Fruit fly (Drosophila melanogaster): Measurements from ENCODE around the gene Pcp.

Gene Pcp

dm6 chr2L:7056189-7056926 is 34.9 kb downstream of the Pcp start, which contains the start of gene Mnn1 (continued):
- TF ChIP-seq ara (GFP tag; IDR thresholded peaks at IDR 0.05) (no peak), CG1529 (GFP tag; optimal IDR thresholded peaks at IDR 0.05) (no peak), Vsx1 (GFP tag; optimal IDR thresholded peaks at IDR 0.05) (no peak), kah (GFP tag; optimal IDR thresholded peaks at IDR 0.05) (peak; percentile 20), tap (tag; optimal IDR thresholded peaks at IDR 0.05) (no peak), oc (tag; optimal IDR thresholded peaks at IDR 0.05) (no peak), Ets97D (GFP tag; optimal IDR thresholded peaks at IDR 0.05) (peak; percentile 86), CG14710 (tag; optimal IDR thresholded peaks at IDR 0.05) (peak; percentile 100), nom (GFP tag; optimal IDR thresholded peaks at IDR 0.05) (no peak), BEAF-32 (GFP tag; optimal IDR thresholded peaks at IDR 0.05) (peak; percentile 46), Doc3 (GFP tag; IDR thresholded peaks at IDR 0.05; ENCODE audit: partially characterized antibody) (no peak), Spps (tag; optimal IDR thresholded peaks at IDR 0.05) (no peak), CG9876 (GFP tag; optimal IDR thresholded peaks at IDR 0.05) (no peak), grau (tag; optimal IDR thresholded peaks at IDR 0.05) (no peak), hb (GFP tag; IDR thresholded peaks at IDR 0.05; ENCODE audit: partially characterized antibody) (no peak), fru (optimal IDR thresholded peaks at IDR 0.05) (no peak), Neu2 (GFP tag; optimal IDR thresholded peaks at IDR 0.05; ENCODE audit: borderline replicate concordance) (no peak), pfk (GFP tag; optimal IDR thresholded peaks at IDR 0.05) (peak; percentile 4), tup (GFP tag; optimal IDR thresholded peaks at IDR 0.05) (no peak), CG8478 (optimal IDR thresholded peaks at IDR 0.05) (no peak), CG3847 (GFP tag; IDR thresholded peaks at IDR 0.05) (peak; percentile 74), CG10209 (GFP tag; optimal IDR thresholded peaks at IDR 0.05) (peak; percentile 33), CG10366 (GFP tag; IDR thresholded peaks at IDR 0.05) (no peak), CG1647 (GFP tag; optimal IDR thresholded peaks at IDR 0.05) (peak; percentile 29), onecut (GFP tag; IDR thresholded peaks at IDR 0.05) (no peak), CG10321 (GFP tag; IDR thresholded peaks at IDR 0.05) (no peak), lov (optimal IDR thresholded peaks at IDR 0.05) (no peak), lov (GFP tag; IDR thresholded peaks at IDR 0.05) (0 out of 3 replicates have a peak, but pooled peaks have one; percentile 31), CG16813 (GFP tag; IDR thresholded peaks at IDR 0.05; ENCODE audit: partially characterized antibody) (peak; percentile 21; the same call in 2 of the 3 replicates), CG8290 (GFP tag; optimal IDR thresholded peaks at IDR 0.05) (no peak), CG8290 (tag; optimal IDR thresholded peaks at IDR 0.05) (no peak), Max (GFP tag; optimal IDR thresholded peaks at IDR 0.05) (peak; percentile 93), ken (GFP tag; IDR thresholded peaks at IDR 0.05) (peak; percentile 64; the same call in 2 of the 3 replicates), CG5953 (GFP tag; IDR thresholded peaks at IDR 0.05) (no peak), insv (GFP tag; optimal IDR thresholded peaks at IDR 0.05) (peak in 1 of 2 experiments; percentile 60), CG4424 (GFP tag; optimal IDR thresholded peaks at IDR 0.05) (no peak), Side (GFP tag; optimal IDR thresholded peaks at IDR 0.05) (peak; percentile 27), Dp (GFP tag; optimal IDR thresholded peaks at IDR 0.05) (peak; percentile 98), ftz-f1 (GFP tag; optimal IDR thresholded peaks at IDR 0.05) (peak; percentile 64), CG1832 (GFP tag; optimal IDR thresholded peaks at IDR 0.05) (no peak), CG9797 (GFP tag; optimal IDR thresholded peaks at IDR 0.05) (peak; percentile 92), ems (GFP tag; optimal IDR thresholded peaks at IDR 0.05) (peak; percentile 65), Gsc (GFP tag; IDR thresholded peaks at IDR 0.05) (no peak), CG9817 (tag; optimal IDR thresholded peaks at IDR 0.05) (no peak), h (optimal IDR thresholded peaks at IDR 0.05) (no peak), Sox100B (GFP tag; optimal IDR thresholded peaks at IDR 0.05) (no peak), CG4282 (GFP tag; optimal IDR thresholded peaks at IDR 0.05) (no peak), CG18262 (tag; optimal IDR thresholded peaks at IDR 0.05) (no peak), CTCF (GFP tag; optimal IDR thresholded peaks at IDR 0.05) (peak; percentile 1), phol (tag; optimal IDR thresholded peaks at IDR 0.05) (peak; percentile 68), HLHmδ (GFP tag; optimal IDR thresholded peaks at IDR 0.05) (peak; percentile 98), zfh2 (GFP tag; optimal IDR thresholded peaks at IDR 0.05) (peak; percentile 63)
